Fruit fly (Drosophila melanogaster): ENCODE data around the gene CG10804.

DNA sequence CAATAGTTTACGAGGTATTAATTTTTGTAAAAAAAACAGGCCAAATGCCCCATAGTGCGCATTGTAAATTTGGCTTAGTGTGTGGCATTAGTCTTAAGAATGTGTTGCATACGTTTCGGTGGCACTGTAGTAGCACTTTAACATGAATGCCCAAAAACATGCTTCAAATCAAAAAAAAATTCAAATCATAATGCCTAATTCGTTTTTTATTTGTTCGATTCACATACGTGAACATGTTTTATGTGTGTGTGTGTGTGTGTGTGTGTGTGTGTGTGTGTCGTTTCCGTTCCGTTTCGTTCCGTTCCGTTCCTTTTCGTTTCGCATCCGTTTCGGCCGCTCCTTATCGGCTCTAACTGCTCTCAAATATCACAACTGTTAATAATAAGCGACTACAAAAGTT is 16.6 kb downstream of the CG10804 start:
- TF ChIP-seq h (optimal IDR thresholded peaks at IDR 0.05) = no peak
- no peak for TF ChIP-seq psq (optimal IDR thresholded peaks at IDR 0.05)
- no peak for TF ChIP-seq insv (optimal IDR thresholded peaks at IDR 0.05)
